Fruit fly (Drosophila melanogaster) ovary, adult (tissue): ENCODE results near the gene alphaKap4.

Experiments
- CG17801 ChIP-seq: fragments of 200-800 bp; optimal IDR thresholded peaks from 2 replicates; lab custom pipeline; 2019; ENCODE audit warnings: missing biosample characterization, mild to moderate bottlenecking, missing genetic modification characterization, moderate library complexity; ENCODE audit not compliant: partially characterized antibody

alphaKap4 gene

DNA sequence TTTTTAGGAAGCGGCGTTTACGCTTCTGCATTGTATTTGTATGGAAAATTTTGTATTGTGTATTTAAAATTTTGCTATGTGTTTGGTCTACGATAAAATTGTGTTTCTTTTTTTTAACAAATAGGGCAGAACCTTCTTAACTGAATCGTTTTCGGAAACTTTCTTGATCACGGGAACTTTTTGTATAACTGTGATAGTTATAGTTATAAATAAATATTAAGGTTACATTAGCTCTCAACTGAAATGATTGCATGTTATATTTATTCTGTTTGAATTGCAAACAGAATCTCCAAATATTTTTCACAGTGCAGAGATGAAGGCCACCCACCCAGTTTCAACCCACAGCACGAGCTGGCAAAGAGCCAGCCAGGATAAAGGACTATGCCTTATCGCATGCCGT lies at the start of gene alphaKap4:
TSS of gene alphaKap4 (minus strand) at position 101 of the 400 bp plus-strand sequence.
- no peak for TF ChIP-seq CG17801 (GFP tag; lab: Kevin White, UChicago)

DNA sequence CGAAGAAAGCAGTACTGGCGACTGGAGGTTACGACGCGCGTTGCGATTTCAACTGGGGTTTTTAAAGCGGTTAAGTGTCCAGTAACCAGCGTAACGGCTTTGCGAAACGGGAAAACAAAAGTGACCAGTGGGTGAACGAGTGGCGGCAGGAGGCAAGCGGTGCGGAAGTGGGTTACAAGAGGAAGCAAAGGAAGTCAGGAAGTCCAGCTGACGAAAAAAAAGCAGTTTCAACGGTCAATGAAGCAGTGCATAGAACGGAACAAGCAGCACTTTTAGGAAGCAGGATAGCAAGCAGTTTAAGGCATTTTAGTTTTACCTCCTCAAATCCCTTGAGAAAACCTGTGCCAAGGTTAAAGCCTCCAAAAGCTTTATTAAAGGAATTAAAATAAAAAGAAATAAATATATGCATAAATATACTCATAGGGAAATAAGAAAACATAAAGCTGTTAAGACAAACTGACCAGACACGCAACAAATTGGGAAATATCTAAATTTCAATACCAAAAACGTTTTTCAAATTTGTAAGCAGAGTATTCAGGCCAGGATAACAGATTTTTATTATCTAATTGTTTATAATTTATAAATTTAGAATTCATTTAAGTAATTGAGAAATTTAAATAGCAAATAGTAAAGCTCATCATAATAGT lies 48.4 kb upstream of the alphaKap4 start, which contains the start of gene CG6592:
TSS of gene CG6592 (plus strand) at position 597 of the 647 bp plus-strand sequence.
- TF ChIP-seq CG17801 (GFP tag; lab: Kevin White, UChicago), result no peak

DNA sequence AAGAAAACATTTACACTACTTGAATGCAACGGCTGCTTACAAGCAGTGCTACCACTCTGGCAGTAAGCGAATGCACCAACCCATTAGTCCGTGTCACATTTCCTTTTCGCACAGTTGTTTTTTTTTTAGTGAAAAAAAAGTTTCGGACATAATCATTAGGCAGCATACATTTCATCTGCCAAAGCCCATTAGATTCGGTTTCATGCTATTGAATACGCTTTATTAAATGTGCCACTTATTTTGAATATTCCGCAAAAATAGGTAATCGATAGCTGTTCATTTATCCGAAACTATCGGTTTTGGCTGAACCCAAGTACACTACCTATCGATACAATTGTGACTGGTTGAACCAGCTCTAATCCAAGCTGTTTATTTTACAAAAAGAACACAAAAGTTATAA lies 44.0 kb upstream of the alphaKap4 start, which contains the start of gene tant:
TSS of gene tant (plus strand) at position 334 of the 400 bp plus-strand sequence.
- no peak for TF ChIP-seq CG17801 (GFP tag; lab: Kevin White, UChicago)

DNA sequence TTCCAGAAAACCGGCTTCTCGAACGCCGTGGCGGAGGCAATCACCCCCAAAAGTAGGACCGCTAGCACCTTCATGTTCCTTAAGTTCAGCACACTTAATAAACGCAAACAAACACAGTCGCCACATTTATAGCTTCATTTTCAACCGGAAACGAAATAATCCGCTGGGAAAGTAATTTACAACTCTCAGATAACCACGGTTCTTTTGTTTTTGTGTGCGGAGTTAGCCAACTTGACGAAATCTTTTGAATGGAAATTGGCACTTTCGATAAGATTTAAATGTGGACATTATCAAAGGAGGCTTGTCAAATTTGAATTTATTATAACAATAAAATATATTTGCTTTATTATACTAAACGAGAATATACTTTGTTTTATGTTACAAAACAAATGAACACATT lies 43.5 kb upstream of the alphaKap4 start, which contains the start of gene Jon65Ai:
TSS of gene Jon65Ai (minus strand) at position 101 of the 400 bp plus-strand sequence.
- TF ChIP-seq CG17801 (GFP tag; lab: Kevin White, UChicago), result no peak

- TF ChIP-seq CG17801 (GFP tag; lab: Kevin White, UChicago), result no peak
Observed at dm6 chr3L:6052021-6052420, 41.2 kb upstream of the alphaKap4 start, which contains the start of gene Jon65Aii. Gene Jon65Aii (plus strand): TSS chr3L:6052321.

DNA sequence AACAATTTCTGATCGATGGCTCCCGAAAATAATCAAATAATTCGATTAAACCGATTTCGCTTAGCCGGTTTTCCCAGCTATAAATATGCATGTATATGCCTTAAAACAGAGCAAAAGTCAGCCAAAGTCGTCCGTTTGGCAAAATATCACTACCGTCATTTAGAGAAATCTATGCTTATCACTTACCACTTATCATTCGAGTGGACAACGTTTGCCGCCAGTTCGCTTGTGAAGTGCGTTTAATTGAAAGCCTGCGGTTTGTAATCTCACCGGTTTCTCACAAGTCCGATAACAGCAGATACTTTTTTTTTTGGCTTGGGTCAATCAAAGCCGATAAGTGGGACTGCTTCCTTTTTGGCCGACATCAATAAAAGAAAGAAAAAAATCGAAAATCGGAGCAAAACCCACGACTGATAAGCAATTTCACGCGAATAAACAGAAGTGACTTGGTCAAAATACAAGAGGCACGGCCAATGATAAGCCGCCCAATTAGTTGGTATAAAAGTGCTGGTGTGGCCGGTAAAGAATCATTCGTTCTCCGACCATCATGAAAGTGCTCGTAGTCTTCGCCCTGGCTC lies 39.5 kb upstream of the alphaKap4 start, which contains the start of gene Jon65Aiii:
TSS of gene Jon65Aiii (plus strand) at position 528 of the 578 bp plus-strand sequence.
- TF ChIP-seq CG17801 (GFP tag; lab: Kevin White, UChicago), result no peak

- no peak for TF ChIP-seq CG17801 (GFP tag; lab: Kevin White, UChicago)
Observed at dm6 chr3L:6038720-6039205, 27.9 kb upstream of the alphaKap4 start, which contains the start of gene Jon65Aiv. Gene Jon65Aiv (plus strand): TSS chr3L:6039155.

DNA sequence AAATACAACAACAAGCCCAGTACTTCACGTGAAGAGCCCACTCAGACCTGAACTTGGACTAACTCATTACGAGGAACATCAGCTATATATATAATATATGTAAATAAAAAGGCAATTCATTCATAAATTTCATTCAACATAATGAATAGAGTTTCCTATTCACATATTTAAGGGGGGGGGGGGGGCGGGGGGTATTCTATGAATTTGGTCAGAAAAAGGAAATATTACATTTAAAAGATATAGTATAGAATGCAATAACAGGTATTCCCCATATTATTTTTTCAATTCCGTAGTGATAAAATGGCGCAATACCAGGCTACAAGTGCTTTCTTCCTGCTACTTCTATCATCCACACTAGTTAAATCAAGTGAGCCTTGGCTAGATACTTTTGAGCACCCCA lies 26.0 kb upstream of the alphaKap4 start, which contains the start of gene CG6462:
TSS of gene CG6462 (plus strand) at position 301 of the 400 bp plus-strand sequence.
- no peak for TF ChIP-seq CG17801 (GFP tag; lab: Kevin White, UChicago)

DNA sequence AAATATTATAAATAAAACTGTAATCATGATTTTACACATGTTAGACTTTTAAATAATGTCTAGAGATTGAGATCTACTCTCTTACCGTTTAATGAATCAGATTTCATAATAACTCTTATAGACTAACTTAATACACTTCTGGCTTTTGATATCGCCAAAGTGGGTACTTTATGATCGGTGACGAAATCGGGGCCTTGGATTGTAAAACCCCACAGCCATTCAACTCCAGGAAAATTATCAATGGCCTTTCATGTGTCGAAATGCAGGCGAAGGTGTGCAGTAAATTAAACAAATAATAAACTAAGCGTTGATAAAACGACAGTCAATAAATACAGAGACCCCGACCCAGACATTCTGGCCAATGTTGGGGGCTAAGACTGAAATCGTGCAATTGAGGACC lies 25.3 kb upstream of the alphaKap4 start:
- TF ChIP-seq CG17801 (GFP tag; lab: Kevin White, UChicago), result no peak

- TF ChIP-seq CG17801 (GFP tag; lab: Kevin White, UChicago), result no peak
Observed at dm6 chr3L:6034916-6035315, 24.1 kb upstream of the alphaKap4 start, which contains the start of gene yip7. Gene yip7 (plus strand): TSS chr3L:6035216.

- TF ChIP-seq CG17801 (GFP tag; lab: Kevin White, UChicago), result no peak
Observed at dm6 chr3L:6034511-6034910, 23.7 kb upstream of the alphaKap4 start, which contains the start of gene CG10477. Gene CG10477 (minus strand): TSS chr3L:6034611.

DNA sequence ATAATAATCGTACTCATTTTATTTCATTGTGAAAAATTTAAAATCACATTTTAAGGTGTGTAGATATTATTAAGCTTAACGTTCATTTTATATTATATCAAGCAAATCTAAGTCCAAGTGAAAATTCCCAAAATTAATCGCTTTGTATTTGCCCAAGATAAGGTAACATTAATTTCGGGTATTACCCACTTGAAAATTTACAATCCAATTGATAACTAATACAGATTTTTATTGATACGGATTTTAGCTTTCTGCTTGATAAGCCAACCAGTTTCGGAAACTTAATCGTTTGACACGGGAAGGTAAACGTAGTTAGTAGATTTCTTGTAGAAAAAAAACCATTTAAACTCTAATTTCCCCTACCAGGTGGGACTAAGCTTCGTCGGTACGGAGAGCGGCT lies 22.2 kb upstream of the alphaKap4 start:
- TF ChIP-seq CG17801 (GFP tag; lab: Kevin White, UChicago), result no peak

DNA sequence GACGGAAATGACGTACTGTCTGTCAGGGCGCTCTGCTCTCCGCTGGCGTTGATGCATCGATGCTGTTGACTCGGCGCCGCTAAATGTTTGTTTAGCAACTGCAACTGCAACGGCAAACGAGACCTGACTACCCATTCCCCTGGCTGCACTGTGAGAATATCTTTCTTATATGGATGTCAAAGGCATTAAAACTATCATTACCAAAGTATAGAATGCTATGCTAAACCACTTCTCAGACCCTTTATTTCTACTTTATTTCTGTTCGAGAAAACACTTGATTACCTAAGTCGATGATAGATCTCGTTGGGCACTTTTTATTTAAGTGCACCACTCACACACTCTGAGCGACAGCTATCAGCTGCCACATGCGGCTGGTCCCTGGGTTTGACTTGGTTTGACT lies 11.3 kb upstream of the alphaKap4 start:
- TF ChIP-seq CG17801 (GFP tag; lab: Kevin White, UChicago), result no peak

DNA sequence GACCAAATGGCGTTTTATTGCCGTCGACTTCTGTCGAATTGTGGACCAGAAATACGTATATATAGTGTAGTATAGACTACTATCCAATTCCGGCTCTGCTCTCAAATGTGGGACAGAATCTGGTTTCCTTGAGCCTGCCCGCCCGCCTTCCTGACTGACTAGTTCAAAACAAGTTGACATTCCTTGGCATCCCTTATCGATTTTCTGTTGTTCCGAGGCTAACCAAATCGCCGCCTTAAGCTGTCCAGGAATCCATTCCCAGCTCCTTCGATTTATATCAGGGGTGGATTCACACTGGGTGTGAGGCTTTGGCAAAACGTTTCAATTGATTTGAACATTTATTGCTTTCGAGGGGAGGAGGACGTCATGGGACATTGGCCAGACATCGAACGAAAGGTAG lies 2.1 kb upstream of the alphaKap4 start:
- TF ChIP-seq CG17801 (GFP tag; lab: Kevin White, UChicago), result no peak

- TF ChIP-seq CG17801 (GFP tag; lab: Kevin White, UChicago), result no peak
Observed at dm6 chr3L:6000938-6001337, 9.9 kb downstream of the alphaKap4 start.
